4 worm cellular contexts compared by ENCODE assay signal in the genomic region with DNA sequence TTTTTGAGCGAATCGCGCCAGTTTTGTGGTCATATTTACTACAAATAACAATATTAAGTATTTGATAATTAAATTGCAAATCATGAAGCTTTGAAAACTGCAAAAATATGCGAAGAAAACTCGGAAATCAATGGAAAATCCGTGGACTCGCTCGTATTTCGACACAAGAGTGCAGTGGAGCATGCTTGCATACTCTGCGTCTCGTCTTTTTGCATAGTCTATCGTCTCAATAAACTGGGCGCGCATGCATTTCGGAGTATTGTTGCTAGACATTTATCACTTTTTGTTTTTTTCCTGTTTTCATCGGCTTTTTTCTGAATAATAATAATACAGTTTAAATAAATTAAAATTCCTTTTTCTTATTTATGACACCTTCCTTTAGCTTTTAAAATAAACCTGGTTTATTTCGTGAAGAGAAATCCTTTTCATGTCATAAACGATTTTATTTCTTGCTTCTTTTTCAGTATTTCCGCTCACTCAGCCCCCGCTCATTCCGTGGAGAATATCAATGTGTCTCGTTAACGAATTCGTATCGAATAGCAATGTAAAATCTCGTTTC.
A peak's percentile ranks its signal among the peaks of the same experiment; 100 is the strongest.
TF ChIP-seq lines count a peak whose summit lies in the region.

A gene (minus strand): TSS at position 38 of the 559 bp plus-strand sequence.
A gene (plus strand): TSS at position 509 of the 559 bp plus-strand sequence.

TF ChIP-seq in whole organism, L2 larva, 48 proteins besides CTCF, POLR2A, EP300 and RAD21 (continues in another document):
- TF ChIP-seq unc-62 (GFP tag; optimal IDR thresholded peaks at IDR 0.05; lab: Kevin White, UChicago) (no peak), nhr-23 (tag; optimal IDR thresholded peaks at IDR 0.05; lab: Kevin White, UChicago) (no peak), dmd-4 (tag; optimal IDR thresholded peaks at IDR 0.05; lab: Kevin White, UChicago) (no peak), lin-11 (tag; optimal IDR thresholded peaks at IDR 0.05; lab: Kevin White, UChicago) (peak; percentile 91), mdl-1 (tag; optimal IDR thresholded peaks at IDR 0.05; lab: Kevin White, UChicago) (peak; percentile 70 to 78), Y55F3AM.14 (GFP tag; optimal IDR thresholded peaks at IDR 0.05; lab: Kevin White, UChicago) (peak; percentile 14), ceh-82 (tag; optimal IDR thresholded peaks at IDR 0.05; lab: Kevin White, UChicago) (peak; percentile 63), crh-2 (tag; optimal IDR thresholded peaks at IDR 0.05; lab: Kevin White, UChicago) (peak; percentile 94), peb-1 (tag; optimal IDR thresholded peaks at IDR 0.05; lab: Kevin White, UChicago) (no peak), nhr-6 (tag; optimal IDR thresholded peaks at IDR 0.05; lab: Kevin White, UChicago) (peak; percentile 90), nhr-12 (tag; optimal IDR thresholded peaks at IDR 0.05; lab: Kevin White, UChicago) (no peak), elt-1 (tag; optimal IDR thresholded peaks at IDR 0.05; lab: Kevin White, UChicago) (no peak), alr-1 (tag; optimal IDR thresholded peaks at IDR 0.05; lab: Kevin White, UChicago) (no peak), mab-5 (tag; optimal IDR thresholded peaks at IDR 0.05; lab: Kevin White, UChicago) (peak; percentile 91), nhr-11 (tag; optimal IDR thresholded peaks at IDR 0.05; lab: Kevin White, UChicago) (no peak), egl-27 (tag; optimal IDR thresholded peaks at IDR 0.05; lab: Kevin White, UChicago) (peak; percentile 86), lsy-2 (tag; optimal IDR thresholded peaks at IDR 0.05; lab: Kevin White, UChicago) (peak; percentile 91 to 95), skn-1 (tag; optimal IDR thresholded peaks at IDR 0.05; lab: Kevin White, UChicago) (no peak), C34F6.9 (tag; optimal IDR thresholded peaks at IDR 0.05; lab: Kevin White, UChicago) (peak; percentile 97), nhr-77 (tag; optimal IDR thresholded peaks at IDR 0.05; lab: Kevin White, UChicago) (peak; percentile 37), mbf-1 (tag; optimal IDR thresholded peaks at IDR 0.05; lab: Kevin White, UChicago) (no peak), unc-39 (tag; optimal IDR thresholded peaks at IDR 0.05; lab: Kevin White, UChicago) (no peak)

TF ChIP-seq in whole organism, L4 larva, 104 proteins besides CTCF, POLR2A, EP300 and RAD21 (continues in another document):
- TF ChIP-seq dve-1 (tag; optimal IDR thresholded peaks at IDR 0.05; lab: Kevin White, UChicago; ENCODE audit: insufficient read depth) (peak; percentile 97), lim-7 (GFP tag; IDR thresholded peaks at IDR 0.05; lab: Robert Waterston, UW) (no peak), F10B5.3 (tag; optimal IDR thresholded peaks at IDR 0.05; lab: Kevin White, UChicago) (peak; percentile 26), unc-62 (GFP tag; optimal IDR thresholded peaks at IDR 0.05 in 1 of 2; lab: Kevin White, UChicago) (peak in 1 of 2 experiments; percentile 87), unc-62 (tag; optimal IDR thresholded peaks at IDR 0.05; lab: Kevin White, UChicago) (no peak), daf-16 (GFP tag; optimal IDR thresholded peaks at IDR 0.05; lab: Kevin White, UChicago) (peak; percentile 1 to 39), daf-16 (tag; optimal IDR thresholded peaks at IDR 0.05; lab: Kevin White, UChicago) (peak; percentile 49), nhr-28 (tag; optimal IDR thresholded peaks at IDR 0.05; lab: Kevin White, UChicago) (peak; percentile 87), mxl-3 (GFP tag; optimal IDR thresholded peaks at IDR 0.05; lab: Kevin White, UChicago) (peak; percentile 24), hmg-1.1 (GFP tag; IDR thresholded peaks at IDR 0.05; lab: Robert Waterston, UW) (peak; percentile 95), pha-4 (GFP tag; IDR thresholded peaks at IDR 0.05; lab: Robert Waterston, UW) (peak; percentile 28; the same call in 1 of the 2 replicates), pha-4 (tag; optimal IDR thresholded peaks at IDR 0.05; lab: Kevin White, UChicago) (peak; percentile 91), php-3 (GFP tag; IDR thresholded peaks at IDR 0.05; lab: Robert Waterston, UW) (peak; percentile 58; the same call in 1 of the 2 replicates), F44E2.7 (GFP tag; IDR thresholded peaks at IDR 0.05; lab: Robert Waterston, UW) (no peak), jun-1 (tag; optimal IDR thresholded peaks at IDR 0.05; lab: Kevin White, UChicago) (peak; percentile 71), hlh-11 (tag; optimal IDR thresholded peaks at IDR 0.05; lab: Kevin White, UChicago) (peak; percentile 76), nhr-48 (tag; optimal IDR thresholded peaks at IDR 0.05; lab: Kevin White, UChicago) (peak; percentile 24), mes-2 (tag; optimal IDR thresholded peaks at IDR 0.05; lab: Kevin White, UChicago; ENCODE audit: poor library complexity, severe bottlenecking) (peak; percentile 93), ztf-7 (tag; optimal IDR thresholded peaks at IDR 0.05; lab: Kevin White, UChicago) (peak; percentile 54), arid-1 (GFP tag; conservative IDR thresholded peaks at IDR 0.05; lab: Robert Waterston, UW) (peak; percentile 61; the same call in 1 of the 2 replicates)

TF ChIP-seq in whole organism, late embryonic, 69 proteins besides CTCF, POLR2A, EP300 and RAD21 (continues in another document):
- TF ChIP-seq ceh-48 (tag; optimal IDR thresholded peaks at IDR 0.05; lab: Kevin White, UChicago) = peak; percentile 72
- peak; percentile 30 for TF ChIP-seq ceh-34 (tag; optimal IDR thresholded peaks at IDR 0.05; lab: Kevin White, UChicago)
- no peak for TF ChIP-seq ceh-19 (GFP tag; optimal IDR thresholded peaks at IDR 0.05; lab: Kevin White, UChicago)
- TF ChIP-seq elt-4 (tag; optimal IDR thresholded peaks at IDR 0.05; lab: Kevin White, UChicago) = no peak
- TF ChIP-seq unc-86 (tag; optimal IDR thresholded peaks at IDR 0.05; lab: Kevin White, UChicago) = peak; percentile 6
- TF ChIP-seq nfya-1 (tag; optimal IDR thresholded peaks at IDR 0.05; lab: Kevin White, UChicago) = peak; percentile 80
- TF ChIP-seq fax-1 (tag; optimal IDR thresholded peaks at IDR 0.05; lab: Kevin White, UChicago) = no peak
- peak; percentile 57 for TF ChIP-seq ceh-31 (tag; optimal IDR thresholded peaks at IDR 0.05; lab: Kevin White, UChicago)
- TF ChIP-seq elt-2 (tag; optimal IDR thresholded peaks at IDR 0.05; lab: Kevin White, UChicago) = peak; percentile 51
- TF ChIP-seq ceh-18 (tag; optimal IDR thresholded peaks at IDR 0.05; lab: Kevin White, UChicago) = peak; percentile 54
- peak; percentile 84 for TF ChIP-seq ceh-30 (tag; optimal IDR thresholded peaks at IDR 0.05; lab: Kevin White, UChicago)
- TF ChIP-seq npax-4 (tag; optimal IDR thresholded peaks at IDR 0.05; lab: Kevin White, UChicago) = no peak
- TF ChIP-seq hlh-30 (tag; optimal IDR thresholded peaks at IDR 0.05; lab: Kevin White, UChicago; ENCODE audit: insufficient read depth) = peak; percentile 44
- TF ChIP-seq pros-1 (tag; optimal IDR thresholded peaks at IDR 0.05; lab: Kevin White, UChicago) = peak; percentile 19
- TF ChIP-seq K02D7.2 (tag; optimal IDR thresholded peaks at IDR 0.05; lab: Kevin White, UChicago) = no peak
- peak; percentile 55 for TF ChIP-seq tbx-2 (tag; optimal IDR thresholded peaks at IDR 0.05; lab: Kevin White, UChicago)
- no peak for TF ChIP-seq ceh-9 (tag; optimal IDR thresholded peaks at IDR 0.05; lab: Kevin White, UChicago)
- peak; percentile 80 for TF ChIP-seq pax-1 (tag; optimal IDR thresholded peaks at IDR 0.05; lab: Kevin White, UChicago)
- no peak for TF ChIP-seq ceh-14 (tag; optimal IDR thresholded peaks at IDR 0.05; lab: Kevin White, UChicago)
- no peak for TF ChIP-seq Y22D7AL.16 (tag; optimal IDR thresholded peaks at IDR 0.05; lab: Kevin White, UChicago)
- TF ChIP-seq unc-42 (tag; optimal IDR thresholded peaks at IDR 0.05; lab: Kevin White, UChicago) = peak; percentile 49
- peak; percentile 24 for TF ChIP-seq ztf-16 (tag; optimal IDR thresholded peaks at IDR 0.05; lab: Kevin White, UChicago)
- peak; percentile 79 for TF ChIP-seq dve-1 (tag; optimal IDR thresholded peaks at IDR 0.05; lab: Kevin White, UChicago)
- TF ChIP-seq madf-2 (tag; optimal IDR thresholded peaks at IDR 0.05; lab: Kevin White, UChicago) = peak; percentile 15

TF ChIP-seq in whole organism, mixed stage, embryonic, 35 proteins besides CTCF, POLR2A, EP300 and RAD21 (continues in another document):
- TF ChIP-seq ces-1 (GFP tag; optimal IDR thresholded peaks at IDR 0.05; lab: Kevin White, UChicago) (peak; percentile 75), elt-1 (tag; optimal IDR thresholded peaks at IDR 0.05; lab: Kevin White, UChicago; ENCODE audit: borderline replicate concordance, insufficient read depth) (no peak), ceh-43 (GFP tag; optimal IDR thresholded peaks at IDR 0.05; lab: Kevin White, UChicago) (no peak), sem-2 (GFP tag; optimal IDR thresholded peaks at IDR 0.05; lab: Kevin White, UChicago) (no peak), tbx-8 (GFP tag; optimal IDR thresholded peaks at IDR 0.05; lab: Kevin White, UChicago) (no peak), lin-32 (GFP tag; optimal IDR thresholded peaks at IDR 0.05; lab: Kevin White, UChicago) (no peak), lsy-2 (tag; optimal IDR thresholded peaks at IDR 0.05; lab: Kevin White, UChicago) (peak; percentile 81), nhr-2 (tag; optimal IDR thresholded peaks at IDR 0.05; lab: Kevin White, UChicago) (peak; percentile 4), unc-39 (tag; optimal IDR thresholded peaks at IDR 0.05; lab: Kevin White, UChicago) (no peak), nhr-28 (tag; optimal IDR thresholded peaks at IDR 0.05; lab: Kevin White, UChicago) (no peak), pha-4 (tag; optimal IDR thresholded peaks at IDR 0.05; lab: Kevin White, UChicago) (peak; percentile 94), ceh-39 (tag; optimal IDR thresholded peaks at IDR 0.05; lab: Kevin White, UChicago) (peak; percentile 86), ham-2 (GFP tag; optimal IDR thresholded peaks at IDR 0.05; lab: Kevin White, UChicago) (no peak), snpc-4 (tag; optimal IDR thresholded peaks at IDR 0.05; lab: Kevin White, UChicago) (no peak), unc-62 (GFP tag; optimal IDR thresholded peaks at IDR 0.05; lab: Kevin White, UChicago) (peak; percentile 44), mab-5 (tag; optimal IDR thresholded peaks at IDR 0.05; lab: Kevin White, UChicago) (peak; percentile 4), nhr-12 (tag; optimal IDR thresholded peaks at IDR 0.05; lab: Kevin White, UChicago) (no peak), ceh-83 (GFP tag; optimal IDR thresholded peaks at IDR 0.05; lab: Kevin White, UChicago) (no peak), blmp-1 (tag; optimal IDR thresholded peaks at IDR 0.05; lab: Kevin White, UChicago) (no peak), flh-1 (GFP tag; optimal IDR thresholded peaks at IDR 0.05; lab: Kevin White, UChicago) (no peak), sptf-1 (tag; optimal IDR thresholded peaks at IDR 0.05; lab: Kevin White, UChicago) (peak; percentile 6), M03D4.4 (tag; optimal IDR thresholded peaks at IDR 0.05; lab: Kevin White, UChicago) (peak; percentile 9), hlh-1 (tag; optimal IDR thresholded peaks at IDR 0.05; lab: Kevin White, UChicago) (peak; percentile 41), elt-3 (tag; optimal IDR thresholded peaks at IDR 0.05; lab: Kevin White, UChicago) (no peak), drap-1 (GFP tag; optimal IDR thresholded peaks at IDR 0.05; lab: Kevin White, UChicago) (peak; percentile 23), cnd-1 (tag; optimal IDR thresholded peaks at IDR 0.05; lab: Kevin White, UChicago) (peak; percentile 48), mep-1 (tag; optimal IDR thresholded peaks at IDR 0.05; lab: Kevin White, UChicago) (peak; percentile 95)
